Worm (Caenorhabditis elegans): ENCODE results near the gene tag-278.

- TF ChIP-seq nhr-76 (tag; optimal IDR thresholded peaks at IDR 0.05), result no peak
- TF ChIP-seq unc-62 (GFP tag; optimal IDR thresholded peaks at IDR 0.05 in 1 of 2), result peak in 1 of 2 experiments; percentile 99
- TF ChIP-seq unc-62 (tag; optimal IDR thresholded peaks at IDR 0.05), result no peak
- peak; percentile 98 for TF ChIP-seq egl-43 (GFP tag; IDR thresholded peaks at IDR 0.05)
- no peak for TF ChIP-seq pqm-1 (tag; optimal IDR thresholded peaks at IDR 0.05)
- peak; percentile 42 for TF ChIP-seq set-16 (GFP tag; IDR thresholded peaks at IDR 0.05)
- TF ChIP-seq snpc-4 (tag; optimal IDR thresholded peaks at IDR 0.05), result no peak
- TF ChIP-seq R02D3.7 (tag; optimal IDR thresholded peaks at IDR 0.05), result no peak
- peak; percentile 92 for TF ChIP-seq D1046.2 (GFP tag; IDR thresholded peaks at IDR 0.05)
- no peak for TF ChIP-seq fos-1 (tag; optimal IDR thresholded peaks at IDR 0.05)
- peak; percentile 51 for TF ChIP-seq spr-3 (GFP tag; optimal IDR thresholded peaks at IDR 0.05)
- TF ChIP-seq lin-13 (GFP tag; optimal IDR thresholded peaks at IDR 0.05), result no peak
- no peak for TF ChIP-seq lin-39 (tag; optimal IDR thresholded peaks at IDR 0.05)
- no peak for TF ChIP-seq ama-1 (optimal IDR thresholded peaks at IDR 0.05)
- TF ChIP-seq F49E8.2 (tag; optimal IDR thresholded peaks at IDR 0.05; ENCODE audit: borderline replicate concordance), result peak; percentile 60
These were observed 8.6 kb upstream of the tag-278 start for ce11 chrX:3697623-3698022.
